Fruit fly (Drosophila melanogaster) whole organism, embryonic: ENCODE measurements around the gene CG33269.
A peak's percentile ranks its signal among the peaks of the same experiment; 100 is the strongest.

Source experiments
- Asciz ChIP-seq: fragments of 200-800 bp; sonication (Bioruptor generic); optimal IDR thresholded peaks from 2 replicates; lab custom pipeline; 2017; ENCODE audit warnings: missing biosample characterization, mild to moderate bottlenecking, missing genetic modification characterization, missing genetic modification reagents
- Awh ChIP-seq: fragments of 200-800 bp; sonication (Bioruptor generic); IDR thresholded peaks from 2 replicates; pipeline ENCODE4, ENCODE4 v1.3.6; 2022; ENCODE audit warnings: missing biosample characterization, missing genetic modification characterization
- Bteb2 ChIP-seq: fragments of 200-800 bp; sonication (Bioruptor generic); optimal IDR thresholded peaks from 2 replicates; lab custom pipeline; 2016; ENCODE audit warnings: missing biosample characterization, missing genetic modification characterization
- CG11695 ChIP-seq: fragments of 200-800 bp; sonication (Bioruptor generic); IDR thresholded peaks from 3 replicates; pipeline ENCODE4 v1.3.6; 2022; ENCODE audit warnings: missing biosample characterization, missing genetic modification characterization
- CG12219 ChIP-seq: fragments of 200-800 bp; sonication (Bioruptor generic); optimal IDR thresholded peaks from 3 replicates; lab custom pipeline; 2018; ENCODE audit warnings: missing biosample characterization, mild to moderate bottlenecking, missing genetic modification characterization
- CG12942 ChIP-seq: fragments of 200-800 bp; sonication (Bioruptor generic); optimal IDR thresholded peaks from 3 replicates; lab custom pipeline; 2016; ENCODE audit warnings: missing biosample characterization, missing genetic modification characterization
- CG13287 ChIP-seq: fragments of 200-800 bp; sonication (Bioruptor generic); IDR thresholded peaks from 2 replicates; pipeline ENCODE4 v1.3.6; 2022; ENCODE audit warnings: missing biosample characterization, missing genetic modification characterization; ENCODE audit not compliant: partially characterized antibody
- CG13296 ChIP-seq: fragments of 200-800 bp; sonication (Bioruptor generic); optimal IDR thresholded peaks from 3 replicates; lab custom pipeline; 2018; ENCODE audit warnings: missing biosample characterization, mild to moderate bottlenecking, missing genetic modification characterization
- CG13775 ChIP-seq: fragments of 200-800 bp; sonication (Bioruptor generic); optimal IDR thresholded peaks from 3 replicates; lab custom pipeline; 2017; ENCODE audit warnings: missing biosample characterization, mild to moderate bottlenecking, missing genetic modification characterization
- CG14441 ChIP-seq: fragments of 200-800 bp; sonication (Bioruptor generic); IDR thresholded peaks from 2 replicates; pipeline ENCODE4 v1.3.6; 2022; ENCODE audit warnings: missing biosample characterization, missing genetic modification characterization
- CG15073 ChIP-seq: fragments of 200-800 bp; sonication (Bioruptor generic); optimal IDR thresholded peaks from 2 replicates; lab custom pipeline; 2016; ENCODE audit warnings: missing biosample characterization, missing genetic modification characterization
- CG1602 ChIP-seq: fragments of 200-800 bp; sonication (Bioruptor generic); optimal IDR thresholded peaks from 3 replicates; lab custom pipeline; 2016; ENCODE audit warnings: missing biosample characterization, missing genetic modification characterization
- CG1647 ChIP-seq: fragments of 200-800 bp; sonication (Bioruptor generic); optimal IDR thresholded peaks from 3 replicates; lab custom pipeline; 2016; ENCODE audit warnings: missing biosample characterization, missing genetic modification characterization
- CG16813 ChIP-seq: fragments of 200-800 bp; sonication (Bioruptor generic); IDR thresholded peaks from 3 replicates; pipeline ENCODE4 v1.3.6; 2022; ENCODE audit warnings: missing biosample characterization, missing genetic modification characterization; ENCODE audit not compliant: partially characterized antibody
- CG16815 ChIP-seq: fragments of 200-800 bp; sonication (Bioruptor generic); optimal IDR thresholded peaks from 3 replicates; lab custom pipeline; 2017; ENCODE audit warnings: missing biosample characterization, mild to moderate bottlenecking, missing genetic modification characterization
- CG18599 ChIP-seq: fragments of 200-800 bp; sonication (Bioruptor generic); optimal IDR thresholded peaks from 3 replicates; lab custom pipeline; 2017; ENCODE audit warnings: missing biosample characterization, missing genetic modification characterization, mild to moderate bottlenecking, moderate library complexity, missing genetic modification reagents
- CG31388 ChIP-seq: fragments of 200-800 bp; sonication (Bioruptor generic); optimal IDR thresholded peaks from 2 replicates; lab custom pipeline; 2016; ENCODE audit warnings: missing biosample characterization, missing genetic modification characterization
- CG3838 ChIP-seq: fragments of 200-800 bp; sonication (Bioruptor generic); optimal IDR thresholded peaks from 3 replicates; lab custom pipeline; 2016; ENCODE audit warnings: missing biosample characterization, missing genetic modification characterization
- CG4424 ChIP-seq: fragments of 200-800 bp; sonication (Bioruptor generic); optimal IDR thresholded peaks from 3 replicates; lab custom pipeline; 2016; ENCODE audit warnings: missing biosample characterization, missing genetic modification characterization
- CG6813 ChIP-seq: fragments of 200-800 bp; sonication (Bioruptor generic); optimal IDR thresholded peaks from 2 replicates; lab custom pipeline; 2017; ENCODE audit warnings: missing biosample characterization, missing genetic modification characterization, mild to moderate bottlenecking, moderate library complexity, missing genetic modification reagents
- CG9215 ChIP-seq: fragments of 200-800 bp; sonication (Bioruptor generic); IDR thresholded peaks from 2 replicates; pipeline ENCODE4 v1.3.6; 2022; ENCODE audit warnings: missing biosample characterization, missing genetic modification characterization
- CoRest ChIP-seq: fragments of 200-800 bp; sonication (Bioruptor generic); optimal IDR thresholded peaks from 3 replicates; lab custom pipeline; 2018; ENCODE audit warnings: missing biosample characterization, mild to moderate bottlenecking, missing genetic modification characterization, moderate library complexity
- Fer1 ChIP-seq: fragments of 200-800 bp; sonication (Bioruptor generic); optimal IDR thresholded peaks from 2 replicates; lab custom pipeline; 2017; ENCODE audit warnings: missing biosample characterization, mild to moderate bottlenecking, missing genetic modification characterization
- Gug ChIP-seq: fragments of 200-800 bp; sonication (Bioruptor generic); IDR thresholded peaks from 4 replicates; pipeline ENCODE4 v1.3.6; 2022; ENCODE audit warnings: missing biosample characterization, missing genetic modification characterization
- Hey ChIP-seq: fragments of 200-800 bp; sonication (Bioruptor generic); optimal IDR thresholded peaks from 3 replicates; lab custom pipeline; 2018; ENCODE audit warnings: missing biosample characterization, mild to moderate bottlenecking, missing genetic modification characterization
- Hr3 ChIP-seq: fragments of 200-800 bp; sonication (Bioruptor generic); optimal IDR thresholded peaks from 3 replicates; lab custom pipeline; 2016; ENCODE audit warnings: missing biosample characterization, missing genetic modification characterization
- MBD-R2 ChIP-seq: fragments of 200-800 bp; sonication (Bioruptor generic); IDR thresholded peaks from 2 replicates; pipeline ENCODE4 v1.3.6; 2022; ENCODE audit warnings: missing biosample characterization, missing genetic modification characterization
- Nf-YC ChIP-seq: fragments of 200-800 bp; optimal IDR thresholded peaks from 3 replicates; lab custom pipeline; 2019; ENCODE audit warnings: missing biosample characterization, mild to moderate bottlenecking, missing genetic modification characterization, moderate library complexity
- Ravus ChIP-seq: fragments of 200-800 bp; sonication (Bioruptor generic); IDR thresholded peaks from 2 replicates; pipeline ENCODE4 v1.3.6; 2022; ENCODE audit warnings: missing biosample characterization, missing genetic modification characterization
- caup ChIP-seq: fragments of 200-800 bp; sonication (Bioruptor generic); optimal IDR thresholded peaks from 3 replicates; lab custom pipeline; 2017; ENCODE audit warnings: missing biosample characterization, mild to moderate bottlenecking, missing genetic modification characterization, moderate library complexity; ENCODE audit not compliant: severe bottlenecking
- cg ChIP-seq: fragments of 200-800 bp; sonication (Bioruptor generic); optimal IDR thresholded peaks from 3 replicates; lab custom pipeline; 2019; ENCODE audit warnings: missing biosample characterization, mild to moderate bottlenecking, missing genetic modification characterization, moderate library complexity
- dmrt11E ChIP-seq: fragments of 200-800 bp; sonication (Bioruptor generic); optimal IDR thresholded peaks from 3 replicates; lab custom pipeline; 2018; ENCODE audit warnings: missing biosample characterization, mild to moderate bottlenecking, missing genetic modification characterization, moderate library complexity
- dpn ChIP-seq, 2 experiments: fragments of 200-800 bp; sonication (Bioruptor generic); optimal IDR thresholded peaks; 3 replicates each; lab custom pipeline; 2016; ENCODE audit warnings: missing biosample characterization in 2 of 2, missing genetic modification characterization in 2 of 2
- eve ChIP-seq, 2 experiments: fragments of >200 bp; optimal IDR thresholded peaks; 2 replicates each; lab custom pipeline; 2017; ENCODE audit warnings: missing biosample characterization in 2 of 2, missing genetic modification characterization in 2 of 2
- fd102C ChIP-seq: fragments of 200-800 bp; sonication (Bioruptor generic); optimal IDR thresholded peaks from 2 replicates; lab custom pipeline; 2018; ENCODE audit warnings: missing biosample characterization, mild to moderate bottlenecking, missing genetic modification characterization, moderate library complexity
- grau ChIP-seq: fragments of 200-800 bp; optimal IDR thresholded peaks from 3 replicates; lab custom pipeline; 2019; ENCODE audit warnings: missing biosample characterization, mild to moderate bottlenecking, missing genetic modification characterization, moderate library complexity
- insv ChIP-seq, 2 experiments: fragments of 200-800 bp; sonication (Bioruptor generic); optimal IDR thresholded peaks; 3 replicates each; lab custom pipeline; 2016 to 2018; ENCODE audit warnings: missing biosample characterization in 2 of 2, missing genetic modification characterization in 2 of 2
- kay ChIP-seq: fragments of 200-800 bp; sonication (Bioruptor generic); optimal IDR thresholded peaks from 2 replicates; lab custom pipeline; 2016; ENCODE audit warnings: missing biosample characterization, missing genetic modification characterization
- knrl ChIP-seq: fragments of 200-800 bp; sonication (Bioruptor generic); IDR thresholded peaks from 3 replicates; pipeline ENCODE4 v1.3.6; 2022; ENCODE audit warnings: missing biosample characterization, missing genetic modification characterization; ENCODE audit not compliant: partially characterized antibody
- lab ChIP-seq: fragments of 200-800 bp; sonication (Bioruptor generic); optimal IDR thresholded peaks from 3 replicates; lab custom pipeline; 2017; ENCODE audit warnings: missing biosample characterization, missing genetic modification characterization, mild to moderate bottlenecking, moderate library complexity, missing genetic modification reagents
- lbe ChIP-seq: fragments of 200-800 bp; sonication (Bioruptor generic); optimal IDR thresholded peaks from 2 replicates; lab custom pipeline; 2016; ENCODE audit warnings: missing biosample characterization, mild to moderate bottlenecking, missing genetic modification characterization
- onecut ChIP-seq: fragments of 200-800 bp; sonication (Bioruptor generic); IDR thresholded peaks from 2 replicates; pipeline ENCODE4 v1.3.6; 2022; ENCODE audit warnings: missing biosample characterization, missing genetic modification characterization
- otp ChIP-seq: fragments of 200-800 bp; sonication (Bioruptor generic); IDR thresholded peaks from 3 replicates; pipeline ENCODE4, ENCODE4 v1.3.6; 2022; ENCODE audit warnings: missing biosample characterization, missing genetic modification characterization
- pan ChIP-seq, 4 experiments: fragments of >200 bp in 3 of 4; fragments of 200-800 bp in 1 of 4; sonication (Bioruptor generic) in 1 of 4; optimal IDR thresholded peaks in 3 of 4; IDR thresholded peaks in 1 of 4; 2 replicates each; pipeline versions ENCODE4 v1.3.6 to Lab custom; 2017 to 2022; ENCODE audit warnings: missing biosample characterization in 2 of 4, missing genetic modification characterization in 2 of 4, mixed read lengths in 1 of 4
- pb ChIP-seq: fragments of 200-800 bp; sonication (Bioruptor generic); optimal IDR thresholded peaks from 3 replicates; lab custom pipeline; 2016; ENCODE audit warnings: missing biosample characterization, missing genetic modification characterization
- pho ChIP-seq: fragments of 200-800 bp; sonication (Bioruptor generic); optimal IDR thresholded peaks from 2 replicates; lab custom pipeline; 2016; ENCODE audit warnings: missing biosample characterization, missing genetic modification characterization
- salm ChIP-seq: fragments of 200-800 bp; sonication (Bioruptor generic); optimal IDR thresholded peaks from 2 replicates; lab custom pipeline; 2018; ENCODE audit warnings: missing biosample characterization, mild to moderate bottlenecking, missing genetic modification characterization
- slp2 ChIP-seq: fragments of 200-800 bp; sonication (Bioruptor generic); optimal IDR thresholded peaks from 2 replicates; lab custom pipeline; 2016; ENCODE audit warnings: missing biosample characterization, missing genetic modification characterization
- wdn ChIP-seq: fragments of 200-800 bp; sonication (Bioruptor generic); IDR thresholded peaks from 2 replicates; pipeline ENCODE4 v1.3.6; 2022; ENCODE audit warnings: missing biosample characterization, missing genetic modification characterization

The CG33269 gene

DNA sequence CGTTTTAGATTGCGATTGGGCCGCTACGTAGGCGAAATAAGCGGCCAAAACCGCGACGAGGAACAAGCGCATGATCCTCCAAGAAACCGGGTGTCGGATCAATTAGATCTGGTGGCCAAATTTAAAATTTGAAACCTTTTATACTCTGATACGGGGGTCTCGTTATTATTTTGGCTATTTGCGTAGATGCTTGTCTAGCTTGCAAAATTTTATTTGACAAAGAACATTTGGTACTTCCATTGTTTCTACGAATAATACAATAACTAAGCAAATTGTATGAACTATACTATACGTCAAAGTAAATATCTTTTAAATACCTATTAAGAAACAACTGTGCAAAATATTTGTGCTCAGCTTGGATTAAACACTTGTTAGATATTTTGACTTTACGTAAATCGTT, 38.0 kb upstream of the CG33269 start, which contains the start of gene Muc68Ca:
Gene Muc68Ca, minus strand, starts transcription at position 101 of the 400 bp plus-strand sequence.
- TF ChIP-seq cg (GFP tag; lab: Kevin White, UChicago) (no peak), Hey (tag; lab: Kevin White, UChicago) (no peak), CG13287 (GFP tag; lab: Robert Waterston, UW) (no peak), Nf-YC (tag; lab: Kevin White, UChicago) (no peak), slp2 (no peak), fd102C (no peak), Ravus (GFP tag; lab: Robert Waterston, UW) (no peak), CG16815 (GFP tag; lab: Kevin White, UChicago) (no peak), CG4424 (no peak), CG1647 (GFP tag; lab: Kevin White, UChicago) (no peak), grau (tag; lab: Kevin White, UChicago) (no peak)

DNA sequence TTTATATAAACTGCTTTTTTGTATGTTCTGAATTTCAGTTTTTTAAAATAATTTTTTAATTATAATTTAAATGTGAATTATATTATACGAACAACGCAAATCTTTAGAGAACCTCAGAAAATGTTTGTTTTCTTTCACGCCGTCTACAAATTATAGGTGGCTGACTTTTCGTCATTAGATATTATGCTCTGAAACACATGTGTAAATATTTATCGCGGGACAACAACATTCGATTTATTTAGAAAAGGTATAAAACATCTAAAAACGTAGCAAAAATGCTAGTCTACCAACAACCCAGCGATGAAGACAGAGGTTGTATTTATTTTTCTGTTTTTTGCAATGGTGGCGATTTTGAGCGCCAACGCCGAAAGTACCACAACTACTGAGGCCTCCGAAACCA, 27.8 kb upstream of the CG33269 start, which contains the start of gene CG42832:
Gene CG42832, plus strand, starts transcription at position 301 of the 400 bp plus-strand sequence.
- no peak for TF ChIP-seq CG16813 (GFP tag; lab: Robert Waterston, UW)
- TF ChIP-seq fd102C = no peak
- no peak for TF ChIP-seq Gug (GFP tag; lab: Robert Waterston, UW)
- no peak for TF ChIP-seq CG12942 (GFP tag; lab: Kevin White, UChicago)
- TF ChIP-seq kay (GFP tag; lab: Kevin White, UChicago) = no peak
- TF ChIP-seq pho (GFP tag; lab: Kevin White, UChicago) = no peak
- no peak for TF ChIP-seq Hr3 (GFP tag; lab: Kevin White, UChicago)
- TF ChIP-seq MBD-R2 (GFP tag; lab: Robert Waterston, UW) = no peak
- no peak for TF ChIP-seq CG14441 (GFP tag; lab: Robert Waterston, UW)
- no peak for TF ChIP-seq pb (GFP tag; lab: Kevin White, UChicago)
- TF ChIP-seq Fer1 (GFP tag; lab: Kevin White, UChicago) = peak; percentile 21
- TF ChIP-seq wdn (GFP tag; lab: Robert Waterston, UW) = no peak
- no peak for TF ChIP-seq salm (tag; lab: Kevin White, UChicago)
- TF ChIP-seq CG11695 (GFP tag; lab: Robert Waterston, UW) = 0 out of 3 replicates have a peak, but pooled peaks have one; percentile 25
- no peak for TF ChIP-seq CG12219 (GFP tag; lab: Kevin White, UChicago)
- no peak for TF ChIP-seq CG4424
- no peak for TF ChIP-seq Asciz (GFP tag; lab: Kevin White, UChicago)
- no peak for TF ChIP-seq CG6813 (GFP tag; lab: Kevin White, UChicago)
- TF ChIP-seq insv (GFP tag; optimal IDR thresholded peaks at IDR 0.05; lab: Kevin White, UChicago) = no peak
- no peak for TF ChIP-seq onecut (GFP tag; lab: Robert Waterston, UW)
- TF ChIP-seq CG31388 = no peak
- TF ChIP-seq CG15073 = no peak
- TF ChIP-seq CoRest (tag; lab: Kevin White, UChicago) = no peak
- no peak for TF ChIP-seq eve (GFP tag; optimal IDR thresholded peaks at IDR 0.05; lab: Kevin White, UChicago)
- no peak for TF ChIP-seq CG13775 (GFP tag; lab: Kevin White, UChicago)
- peak; percentile 42 for TF ChIP-seq caup (GFP tag; lab: Kevin White, UChicago)
- no peak for TF ChIP-seq CG9215 (GFP tag; lab: Robert Waterston, UW)
- TF ChIP-seq CG13296 (GFP tag; lab: Kevin White, UChicago) = peak; percentile 6
- no peak for TF ChIP-seq dpn (GFP tag; optimal IDR thresholded peaks at IDR 0.05; lab: Kevin White, UChicago)
- TF ChIP-seq lab (GFP tag; lab: Kevin White, UChicago) = peak; percentile 52
- no peak for TF ChIP-seq Bteb2 (GFP tag; lab: Kevin White, UChicago)
- no peak for TF ChIP-seq dmrt11E
- no peak for TF ChIP-seq knrl (GFP tag; lab: Robert Waterston, UW)
- no peak for TF ChIP-seq pan (optimal IDR thresholded peaks at IDR 0.05; lab: Kevin White, UChicago)
- TF ChIP-seq pan (GFP tag; optimal IDR thresholded peaks at IDR 0.05 in 1 of 2, IDR thresholded peaks at IDR 0.05 in 1 of 2) = no peak
- TF ChIP-seq lbe (GFP tag; lab: Kevin White, UChicago) = no peak
- no peak for TF ChIP-seq otp (GFP tag; lab: Robert Waterston, UW)
- TF ChIP-seq CG18599 (GFP tag; lab: Kevin White, UChicago) = peak; percentile 43
- no peak for TF ChIP-seq Awh (GFP tag; lab: Robert Waterston, UW)
- no peak for TF ChIP-seq CG13287 (GFP tag; lab: Robert Waterston, UW)
- no peak for TF ChIP-seq CG1602
- TF ChIP-seq CG3838 (GFP tag; lab: Kevin White, UChicago) = no peak
